Fruit fly (Drosophila melanogaster) whole organism, embryonic: ENCODE measurements around the gene CG2972.

Experiments
- BEAF-32 ChIP-seq: fragments of 200-800 bp; sonication (Bioruptor generic); optimal IDR thresholded peaks from 3 replicates; lab custom pipeline; 2017; ENCODE audit warnings: missing biosample characterization, missing genetic modification characterization, mild to moderate bottlenecking, moderate library complexity, missing genetic modification reagents
- Blimp-1 ChIP-seq: fragments of 200-800 bp; sonication (Bioruptor generic); optimal IDR thresholded peaks from 3 replicates; lab custom pipeline; 2018; ENCODE audit warnings: missing biosample characterization, missing genetic modification characterization, mild to moderate bottlenecking, moderate library complexity, missing genetic modification reagents
- CG1024 ChIP-seq: fragments of 200-800 bp; sonication (Bioruptor generic); IDR thresholded peaks from 2 replicates; pipeline ENCODE4 v1.3.6; 2022; ENCODE audit warnings: missing biosample characterization, missing genetic modification characterization
- CG10274 ChIP-seq: fragments of 200-800 bp; sonication (Bioruptor generic); optimal IDR thresholded peaks from 3 replicates; lab custom pipeline; 2017; ENCODE audit warnings: missing biosample characterization, mild to moderate bottlenecking, missing genetic modification characterization
- CG11695 ChIP-seq: fragments of 200-800 bp; sonication (Bioruptor generic); IDR thresholded peaks from 3 replicates; pipeline ENCODE4 v1.3.6; 2022; ENCODE audit warnings: missing biosample characterization, missing genetic modification characterization
- CG13624 ChIP-seq: fragments of 200-800 bp; sonication (Bioruptor generic); optimal IDR thresholded peaks from 2 replicates; lab custom pipeline; 2016; ENCODE audit warnings: missing biosample characterization, missing genetic modification characterization
- CG17361 ChIP-seq: fragments of 200-800 bp; sonication (Bioruptor generic); IDR thresholded peaks from 3 replicates; pipeline ENCODE4 v1.3.6; 2022; ENCODE audit warnings: missing biosample characterization, missing genetic modification characterization
- CG17612 ChIP-seq: fragments of 200-800 bp; sonication (Bioruptor generic); IDR thresholded peaks from 2 replicates; pipeline ENCODE4 v1.3.6; 2022; ENCODE audit warnings: missing biosample characterization, missing genetic modification characterization
- CG18262 ChIP-seq: fragments of 200-800 bp; optimal IDR thresholded peaks from 3 replicates; lab custom pipeline; 2019; ENCODE audit warnings: missing biosample characterization, mild to moderate bottlenecking, missing genetic modification characterization, moderate library complexity
- CG2120 ChIP-seq: fragments of 200-800 bp; sonication (Bioruptor generic); optimal IDR thresholded peaks from 3 replicates; lab custom pipeline; 2016; ENCODE audit warnings: missing biosample characterization, missing genetic modification characterization
- CG2678 ChIP-seq: fragments of 200-800 bp; sonication (Bioruptor generic); optimal IDR thresholded peaks from 3 replicates; lab custom pipeline; 2019; ENCODE audit warnings: missing biosample characterization, mild to moderate bottlenecking, missing genetic modification characterization, moderate library complexity
- CG2712 ChIP-seq: fragments of 200-800 bp; optimal IDR thresholded peaks from 3 replicates; lab custom pipeline; 2019; ENCODE audit warnings: missing biosample characterization, mild to moderate bottlenecking, missing genetic modification characterization, moderate library complexity
- CG2889 ChIP-seq: fragments of 200-800 bp; sonication (Bioruptor generic); IDR thresholded peaks from 3 replicates; pipeline ENCODE4 v1.3.6; 2022; ENCODE audit warnings: missing biosample characterization, missing genetic modification characterization
- CG6254 ChIP-seq: fragments of 200-800 bp; sonication (Bioruptor generic); optimal IDR thresholded peaks from 3 replicates; lab custom pipeline; 2017; ENCODE audit warnings: mild to moderate bottlenecking, missing biosample characterization, missing genetic modification reagents, missing genetic modification characterization
- CG8388 ChIP-seq: fragments of 200-800 bp; sonication (Bioruptor generic); optimal IDR thresholded peaks from 2 replicates; lab custom pipeline; 2019; ENCODE audit warnings: missing biosample characterization, mild to moderate bottlenecking, missing genetic modification characterization, moderate library complexity
- Drgx ChIP-seq: fragments of 200-800 bp; sonication (Bioruptor generic); IDR thresholded peaks from 2 replicates; pipeline ENCODE4 v1.3.6; 2022; ENCODE audit warnings: missing biosample characterization, missing genetic modification characterization
- E2f2 ChIP-seq: fragments of 200-800 bp; sonication (Bioruptor generic); IDR thresholded peaks from 2 replicates; pipeline ENCODE4 v1.3.6; 2022; ENCODE audit warnings: missing biosample characterization, missing genetic modification characterization
- HmgD ChIP-seq: fragments of 200-800 bp; sonication (Bioruptor generic); optimal IDR thresholded peaks from 3 replicates; lab custom pipeline; 2016; ENCODE audit warnings: missing biosample characterization, missing genetic modification characterization
- Hmr ChIP-seq: fragments of 200-800 bp; sonication (Bioruptor generic); optimal IDR thresholded peaks from 3 replicates; lab custom pipeline; 2017; ENCODE audit warnings: mild to moderate bottlenecking, missing biosample characterization, missing genetic modification reagents, missing genetic modification characterization
- Hmx ChIP-seq: fragments of 200-800 bp; sonication (Bioruptor generic); optimal IDR thresholded peaks from 2 replicates; lab custom pipeline; 2016; ENCODE audit warnings: missing biosample characterization, missing genetic modification characterization
- Jarid2 ChIP-seq: fragments of 200-800 bp; sonication (Bioruptor generic); optimal IDR thresholded peaks from 3 replicates; lab custom pipeline; 2017; ENCODE audit warnings: mild to moderate bottlenecking, missing biosample characterization, missing genetic modification reagents, missing genetic modification characterization
- Med ChIP-seq: fragments of 200-800 bp; sonication (Bioruptor generic); peaks from one replicate; lab custom pipeline; 2016; ENCODE audit warnings: missing biosample characterization, missing genetic modification characterization, mild to moderate bottlenecking, inconsistent platforms, moderate library complexity
- PHDP ChIP-seq: fragments of 200-800 bp; sonication (Bioruptor generic); optimal IDR thresholded peaks from 3 replicates; lab custom pipeline; 2018; ENCODE audit warnings: missing biosample characterization, mild to moderate bottlenecking, missing genetic modification characterization, moderate library complexity
- Ptx1 ChIP-seq: fragments of 200-800 bp; sonication (Bioruptor generic); IDR thresholded peaks from 2 replicates; pipeline ENCODE4 v1.3.6; 2022; ENCODE audit warnings: missing biosample characterization, missing genetic modification characterization
- Sox102F ChIP-seq: fragments of 200-800 bp; sonication (Bioruptor generic); optimal IDR thresholded peaks from 2 replicates; lab custom pipeline; 2018; ENCODE audit warnings: missing biosample characterization, mild to moderate bottlenecking, missing genetic modification characterization, moderate library complexity
- ac ChIP-seq: fragments of 200-800 bp; sonication (Bioruptor generic); optimal IDR thresholded peaks from 3 replicates; lab custom pipeline; 2017; ENCODE audit warnings: missing biosample characterization, mild to moderate bottlenecking, missing genetic modification characterization
- bowl ChIP-seq: fragments of 200-800 bp; sonication (Bioruptor generic); IDR thresholded peaks from 2 replicates; pipeline ENCODE4 v1.3.6; 2022; ENCODE audit warnings: missing biosample characterization, missing genetic modification characterization
- bsh ChIP-seq, 2 experiments: fragments of 200-800 bp; sonication (Bioruptor generic); optimal IDR thresholded peaks; 2 replicates each; lab custom pipeline; 2017 to 2018; ENCODE audit warnings: mild to moderate bottlenecking in 2 of 2, missing biosample characterization in 2 of 2, missing genetic modification characterization in 2 of 2, moderate library complexity in 1 of 2
- chif ChIP-seq, 2 experiments: fragments of 200-800 bp; sonication (Bioruptor generic); optimal IDR thresholded peaks; 3 replicates each; lab custom pipeline; 2016; ENCODE audit warnings: missing biosample characterization in 2 of 2, missing genetic modification characterization in 2 of 2
- chinmo ChIP-seq: fragments of 200-800 bp; sonication (Bioruptor generic); IDR thresholded peaks from 4 replicates; pipeline ENCODE4 v1.3.6; 2022; ENCODE audit warnings: missing biosample characterization, missing genetic modification characterization; ENCODE audit not compliant: partially characterized antibody
- crol ChIP-seq: fragments of 200-800 bp; sonication (Bioruptor generic); IDR thresholded peaks from 2 replicates; pipeline ENCODE4 v1.3.6; 2022; ENCODE audit warnings: missing biosample characterization, missing genetic modification characterization
- fd3F ChIP-seq: fragments of 200-800 bp; sonication (Bioruptor generic); optimal IDR thresholded peaks from 2 replicates; lab custom pipeline; 2018; ENCODE audit warnings: missing biosample characterization, mild to moderate bottlenecking, missing genetic modification characterization, moderate library complexity
- gem ChIP-seq: fragments of 200-800 bp; sonication (Bioruptor generic); optimal IDR thresholded peaks from 2 replicates; lab custom pipeline; 2019; ENCODE audit warnings: missing biosample characterization, mild to moderate bottlenecking, missing genetic modification characterization, moderate library complexity
- ham ChIP-seq: fragments of 200-800 bp; sonication (Bioruptor generic); IDR thresholded peaks from 2 replicates; pipeline ENCODE4 v1.3.6; 2022; ENCODE audit warnings: missing biosample characterization, missing genetic modification characterization
- hth ChIP-seq: fragments of >200 bp; optimal IDR thresholded peaks from 2 replicates; lab custom pipeline; 2017; ENCODE audit warnings: inconsistent platforms
- ind ChIP-seq: fragments of 200-800 bp; sonication (Bioruptor generic); optimal IDR thresholded peaks from 3 replicates; lab custom pipeline; 2016; ENCODE audit warnings: missing biosample characterization, missing genetic modification characterization
- inv ChIP-seq: fragments of 200-800 bp; sonication (Bioruptor generic); IDR thresholded peaks from 2 replicates; pipeline ENCODE4 v1.3.6; 2022; ENCODE audit warnings: missing biosample characterization, missing genetic modification characterization; ENCODE audit not compliant: partially characterized antibody
- klu ChIP-seq: fragments of 200-800 bp; sonication (Bioruptor generic); IDR thresholded peaks from 2 replicates; pipeline ENCODE4 v1.3.6; 2022; ENCODE audit warnings: missing biosample characterization, missing genetic modification characterization
- lab ChIP-seq: fragments of 200-800 bp; sonication (Bioruptor generic); optimal IDR thresholded peaks from 3 replicates; lab custom pipeline; 2017; ENCODE audit warnings: missing biosample characterization, missing genetic modification characterization, mild to moderate bottlenecking, moderate library complexity, missing genetic modification reagents
- nom ChIP-seq: fragments of 200-800 bp; sonication (Bioruptor generic); optimal IDR thresholded peaks from 2 replicates; lab custom pipeline; 2017; ENCODE audit warnings: missing biosample characterization, missing genetic modification characterization, mild to moderate bottlenecking, moderate library complexity, missing genetic modification reagents
- org-1 ChIP-seq: fragments of 200-800 bp; sonication (Bioruptor generic); optimal IDR thresholded peaks from 2 replicates; lab custom pipeline; 2017; ENCODE audit warnings: missing biosample characterization, missing genetic modification characterization
- prd ChIP-seq, 3 experiments: fragments of >200 bp in 2 of 3; fragments of 200-800 bp in 1 of 3; sonication (Bioruptor generic) in 1 of 3; optimal IDR thresholded peaks in 2 of 3; IDR thresholded peaks in 1 of 3; 2 replicates in 2 of 3; 3 replicates in 1 of 3; pipeline versions ENCODE4 v1.3.6 to Lab custom; 2017 to 2022; ENCODE audit warnings: missing biosample characterization in 1 of 3, missing genetic modification characterization in 1 of 3
- sens ChIP-seq: fragments of 200-800 bp; sonication (Bioruptor generic); peaks from one replicate; lab custom pipeline; 2016; ENCODE audit warnings: missing biosample characterization, missing genetic modification characterization
- slbo ChIP-seq: fragments of 200-800 bp; sonication (Bioruptor generic); IDR thresholded peaks from 2 replicates; pipeline ENCODE4 v1.3.6; 2022; ENCODE audit warnings: missing biosample characterization, missing genetic modification characterization
- slp2 ChIP-seq: fragments of 200-800 bp; sonication (Bioruptor generic); optimal IDR thresholded peaks from 2 replicates; lab custom pipeline; 2016; ENCODE audit warnings: missing biosample characterization, missing genetic modification characterization
- ttk ChIP-seq: fragments of 200-800 bp; sonication (Bioruptor generic); IDR thresholded peaks from 2 replicates; pipeline ENCODE4 v2.1.2; 2022; ENCODE audit warnings: missing biosample characterization, missing genetic modification characterization
- unpg ChIP-seq: fragments of 200-800 bp; sonication (Bioruptor generic); optimal IDR thresholded peaks from 3 replicates; lab custom pipeline; 2018; ENCODE audit warnings: missing biosample characterization, mild to moderate bottlenecking, missing genetic modification characterization, moderate library complexity
- vvl ChIP-seq: fragments of 200-800 bp; sonication (Bioruptor generic); IDR thresholded peaks from 2 replicates; pipeline ENCODE4 v1.3.6; 2022; ENCODE audit warnings: missing biosample characterization, missing genetic modification characterization

CG2972 gene

DNA sequence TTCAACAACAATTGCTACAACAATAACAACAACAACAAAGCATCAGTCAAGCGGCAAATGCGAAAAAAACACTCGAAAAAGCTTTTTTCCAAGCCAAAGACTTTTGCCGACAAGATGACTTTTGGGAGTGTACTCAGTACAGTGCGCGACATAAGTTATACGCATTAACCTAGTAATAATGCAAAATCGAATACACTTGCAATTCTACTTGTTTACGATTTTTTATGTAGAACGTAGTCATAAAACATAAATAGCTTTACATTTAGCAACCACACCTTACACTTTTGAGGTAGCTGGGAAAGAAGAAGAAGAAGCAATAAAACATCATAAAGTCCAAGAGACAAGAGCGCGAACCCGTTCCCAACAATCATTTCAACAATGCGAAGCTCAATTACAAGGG lies 21.5 kb downstream of the CG2972 start (continued):
- TF ChIP-seq CG11695 (GFP tag; lab: Robert Waterston, UW) (peak; percentile 77), ind (GFP tag; lab: Kevin White, UChicago) (peak; percentile 16), unpg (GFP tag; lab: Kevin White, UChicago) (peak; percentile 3), slbo (0 out of 2 replicates have a peak, but pooled peaks have one; percentile 22), vvl (0 out of 2 replicates have a peak, but pooled peaks have one; percentile 20), slp2 (GFP tag; lab: Kevin White, UChicago) (no peak), ttk (GFP tag; lab: Robert Waterston, UW) (peak; percentile 41; the same call in 1 of the 2 replicates), gem (tag; lab: Kevin White, UChicago) (peak; percentile 9), CG1024 (GFP tag; lab: Robert Waterston, UW) (0 out of 2 replicates have a peak, but pooled peaks have one; percentile 15), prd (optimal IDR thresholded peaks at IDR 0.05; lab: Kevin White, UChicago) (no peak), prd (GFP tag; IDR thresholded peaks at IDR 0.05; lab: Robert Waterston, UW) (peak; percentile 29; the same call in 1 of the 3 replicates), Hmx (GFP tag; lab: Kevin White, UChicago) (no peak), klu (GFP tag; lab: Robert Waterston, UW) (no peak), chif (GFP tag; optimal IDR thresholded peaks at IDR 0.05; lab: Kevin White, UChicago) (no peak), CG18262 (peak; percentile 12), Sox102F (GFP tag; lab: Kevin White, UChicago) (peak; percentile 28), CG2712 (tag; lab: Kevin White, UChicago) (peak; percentile 1), Med (GFP tag; lab: Kevin White, UChicago) (peak; percentile 71), CG8388 (GFP tag; lab: Kevin White, UChicago) (peak; percentile 1), CG2120 (peak; percentile 21), hth (no peak), CG10274 (GFP tag; lab: Kevin White, UChicago) (no peak), Hmr (GFP tag; lab: Kevin White, UChicago) (no peak), org-1 (no peak), CG2889 (GFP tag; lab: Robert Waterston, UW) (no peak), sens (GFP tag; lab: Kevin White, UChicago) (peak; percentile 28), Jarid2 (GFP tag; lab: Kevin White, UChicago) (no peak), lab (GFP tag; lab: Kevin White, UChicago) (peak; percentile 34)

DNA sequence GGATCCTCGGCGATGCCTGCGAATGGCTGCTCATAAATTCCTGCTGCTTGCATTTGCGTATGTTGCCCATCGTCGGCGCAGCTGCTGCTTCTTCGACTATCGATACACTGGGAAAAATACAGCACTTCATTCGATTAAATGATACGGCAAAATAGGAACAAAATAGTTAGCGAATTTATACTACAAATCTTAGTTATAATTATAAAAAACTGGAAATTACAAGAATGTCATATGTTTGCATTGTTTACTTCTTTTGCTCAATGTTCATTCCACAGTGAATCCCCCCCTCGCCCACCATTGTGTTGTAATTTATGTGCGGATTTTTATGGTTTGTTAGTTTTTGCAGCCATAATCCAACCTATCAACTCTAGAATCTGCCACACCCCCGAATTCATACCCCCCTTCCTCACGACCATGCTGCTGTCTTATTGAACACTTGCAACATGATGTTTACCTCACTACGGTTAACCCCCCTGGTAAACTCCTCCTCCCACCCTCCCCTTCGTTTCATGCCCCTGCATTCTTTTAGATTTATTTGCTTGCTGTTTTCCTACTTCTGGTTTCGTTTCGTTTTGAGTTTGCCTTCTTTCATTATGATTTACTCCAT lies 22.9 kb downstream of the CG2972 start:
- peak; percentile 71 for TF ChIP-seq crol
- no peak for TF ChIP-seq Blimp-1 (GFP tag; lab: Kevin White, UChicago)
- TF ChIP-seq HmgD (GFP tag; lab: Kevin White, UChicago), result no peak
- TF ChIP-seq bsh (GFP tag; optimal IDR thresholded peaks at IDR 0.05; lab: Kevin White, UChicago), result peak in 1 of 2 experiments; percentile 38
- TF ChIP-seq CG13624, result no peak
- TF ChIP-seq fd3F (GFP tag; lab: Kevin White, UChicago), result no peak
- no peak for TF ChIP-seq ham (GFP tag; lab: Robert Waterston, UW)
- 0 out of 2 replicates have a peak, but pooled peaks have one; percentile 23 for TF ChIP-seq Ptx1 (GFP tag; lab: Robert Waterston, UW)
- no peak for TF ChIP-seq PHDP (tag; lab: Kevin White, UChicago)
- TF ChIP-seq CG2678 (tag; lab: Kevin White, UChicago), result no peak
- TF ChIP-seq E2f2 (GFP tag; lab: Robert Waterston, UW), result no peak
- peak; percentile 40 for TF ChIP-seq CG2712 (tag; lab: Kevin White, UChicago)
- peak; percentile 84 for TF ChIP-seq Drgx (GFP tag; lab: Robert Waterston, UW)
- TF ChIP-seq BEAF-32 (GFP tag; lab: Kevin White, UChicago), result no peak
- peak; percentile 71 for TF ChIP-seq sens (GFP tag; lab: Kevin White, UChicago)
- 0 out of 2 replicates have a peak, but pooled peaks have one; percentile 25 for TF ChIP-seq CG17612 (GFP tag; lab: Robert Waterston, UW)
- TF ChIP-seq ac (GFP tag; lab: Kevin White, UChicago), result no peak
- TF ChIP-seq nom (GFP tag; lab: Kevin White, UChicago), result peak; percentile 52
- 0 out of 3 replicates have a peak, but pooled peaks have one; percentile 18 for TF ChIP-seq CG17361
- peak; percentile 4 for TF ChIP-seq CG18262
- TF ChIP-seq CG6254, result no peak
- TF ChIP-seq inv, result no peak
- TF ChIP-seq bowl, result no peak
- TF ChIP-seq chinmo (GFP tag; lab: Robert Waterston, UW), result 0 out of 4 replicates have a peak, but pooled peaks have one; percentile 7
